Worm (Caenorhabditis elegans) whole organism, L1 larva: ENCODE measurements around the gene M110.7.
A peak's percentile ranks its signal among the peaks of the same experiment; 100 is the strongest.

ENCODE experiments used
- C16A3.4 ChIP-seq: fragments of 150-350 bp; optimal IDR thresholded peaks from 2 replicates; lab custom pipeline; 2014; ENCODE audit warnings: missing biosample characterization, missing genetic modification characterization
- C34B4.2 ChIP-seq: sonication (generic microtip); optimal IDR thresholded peaks from 2 replicates; lab custom pipeline; 2017; ENCODE audit warnings: mild to moderate bottlenecking, missing genetic modification characterization, missing compliant biosample characterization
- Y116A8C.19 ChIP-seq: sonication (generic microtip); optimal IDR thresholded peaks from 2 replicates; lab custom pipeline; 2016; ENCODE audit warnings: missing compliant biosample characterization, missing genetic modification characterization, borderline replicate concordance
- aha-1 ChIP-seq: fragments of 150-350 bp; optimal IDR thresholded peaks from 2 replicates; lab custom pipeline; 2014; ENCODE audit warnings: missing biosample characterization, missing genetic modification characterization
- alr-1 ChIP-seq: fragments of 200-800 bp; sonication (Bioruptor generic); optimal IDR thresholded peaks from 2 replicates; lab custom pipeline; 2018; ENCODE audit warnings: borderline replicate concordance, mild to moderate bottlenecking, missing genetic modification characterization, missing compliant biosample characterization
- blmp-1 ChIP-seq: fragments of 150-350 bp; optimal IDR thresholded peaks from 2 replicates; lab custom pipeline; 2014; ENCODE audit warnings: missing biosample characterization, missing genetic modification characterization
- ceh-88 ChIP-seq: fragments of 200-800 bp; sonication (Bioruptor generic); IDR thresholded peaks from 2 replicates; pipeline ENCODE4 v1.3.6; 2022; ENCODE audit warnings: missing genetic modification characterization, missing compliant biosample characterization
- ceh-90 ChIP-seq: sonication (generic microtip); optimal IDR thresholded peaks from 2 replicates; lab custom pipeline; 2016; ENCODE audit warnings: missing genetic modification characterization, missing compliant biosample characterization
- efl-1 ChIP-seq, 4 experiments: fragments of 150-350 bp; optimal IDR thresholded peaks in 3 of 4; peaks in 1 of 4; 1 replicate in 1 of 4; 2 replicates in 3 of 4; lab custom pipeline; 2014; ENCODE audit warnings: missing biosample characterization in 2 of 4, missing genetic modification characterization in 2 of 4, missing genetic modification reagents in 2 of 4
- efl-3 ChIP-seq: fragments of 200-800 bp; sonication (Bioruptor generic); optimal IDR thresholded peaks from 2 replicates; lab custom pipeline; 2018; ENCODE audit warnings: mild to moderate bottlenecking, missing genetic modification characterization, missing compliant biosample characterization
- fkh-8 ChIP-seq: sonication (generic microtip); optimal IDR thresholded peaks from 2 replicates; lab custom pipeline; 2016; ENCODE audit warnings: mild to moderate bottlenecking, missing genetic modification characterization, missing compliant biosample characterization
- fos-1 ChIP-seq: fragments of 150-350 bp; optimal IDR thresholded peaks from 2 replicates; lab custom pipeline; 2014; ENCODE audit warnings: missing biosample characterization, missing genetic modification characterization
- grh-1 ChIP-seq: fragments of 200-800 bp; sonication (Bioruptor generic); IDR thresholded peaks from 2 replicates; pipeline ENCODE4 v1.3.6; 2022; ENCODE audit warnings: missing genetic modification reagents, missing genetic modification characterization, missing compliant biosample characterization
- hlh-17 ChIP-seq: fragments of 200-800 bp; sonication (Bioruptor generic); optimal IDR thresholded peaks from 2 replicates; lab custom pipeline; 2018; ENCODE audit warnings: missing genetic modification characterization, mild to moderate bottlenecking, missing compliant biosample characterization, moderate library complexity, borderline replicate concordance
- hlh-4 ChIP-seq: sonication (generic microtip); optimal IDR thresholded peaks from 2 replicates; lab custom pipeline; 2016; ENCODE audit warnings: mild to moderate bottlenecking, missing genetic modification characterization, missing compliant biosample characterization
- irx-1 ChIP-seq: sonication (generic microtip); optimal IDR thresholded peaks from 2 replicates; lab custom pipeline; 2016; ENCODE audit warnings: missing genetic modification characterization, missing compliant biosample characterization
- lin-14 ChIP-seq: fragments of 200-800 bp; sonication (Bioruptor generic); optimal IDR thresholded peaks from 2 replicates; lab custom pipeline; 2018; ENCODE audit warnings: mild to moderate bottlenecking, missing genetic modification characterization, moderate library complexity, missing compliant biosample characterization
- lin-39 ChIP-seq: fragments of 150-350 bp; optimal IDR thresholded peaks from 2 replicates; lab custom pipeline; 2014; ENCODE audit warnings: missing biosample characterization, missing genetic modification reagents, missing genetic modification characterization
- mab-9 ChIP-seq: fragments of 200-800 bp; sonication (Bioruptor generic); IDR thresholded peaks from 2 replicates; pipeline ENCODE4 v1.3.6; 2022; ENCODE audit warnings: missing genetic modification reagents, missing genetic modification characterization, missing compliant biosample characterization
- mef-2 ChIP-seq: fragments of 150-350 bp; optimal IDR thresholded peaks from 2 replicates; lab custom pipeline; 2014; ENCODE audit warnings: missing biosample characterization, missing genetic modification characterization
- mep-1 ChIP-seq: fragments of 150-350 bp; optimal IDR thresholded peaks from 2 replicates; lab custom pipeline; 2014; ENCODE audit warnings: missing biosample characterization, missing genetic modification characterization
- nhr-19 ChIP-seq: fragments of 200-800 bp; sonication (Bioruptor generic); conservative IDR thresholded peaks from 2 replicates; pipeline ENCODE4 v1.3.6; 2022; ENCODE audit warnings: missing genetic modification characterization, missing compliant biosample characterization
- nhr-20 ChIP-seq: sonication (generic microtip); optimal IDR thresholded peaks from 2 replicates; lab custom pipeline; 2016; ENCODE audit warnings: mild to moderate bottlenecking, missing genetic modification characterization, missing compliant biosample characterization
- nhr-237 ChIP-seq: fragments of 150-350 bp; optimal IDR thresholded peaks from 2 replicates; lab custom pipeline; 2014; ENCODE audit warnings: missing biosample characterization, missing genetic modification characterization
- nhr-28 ChIP-seq: fragments of 150-350 bp; optimal IDR thresholded peaks from 2 replicates; lab custom pipeline; 2014; ENCODE audit warnings: missing biosample characterization, missing genetic modification characterization
- nhr-47 ChIP-seq: sonication (generic microtip); optimal IDR thresholded peaks from 2 replicates; lab custom pipeline; 2016; ENCODE audit warnings: mild to moderate bottlenecking, missing genetic modification characterization, moderate library complexity, missing compliant biosample characterization
- nhr-76 ChIP-seq: sonication (generic microtip); optimal IDR thresholded peaks from 2 replicates; lab custom pipeline; 2017; ENCODE audit warnings: missing biosample characterization, missing genetic modification characterization
- nhr-84 ChIP-seq: sonication (generic microtip); optimal IDR thresholded peaks from 2 replicates; lab custom pipeline; 2017; ENCODE audit warnings: missing biosample characterization, missing genetic modification characterization
- nhr-85 ChIP-seq: sonication (generic microtip); peaks from one replicate; lab custom pipeline; 2016; ENCODE audit warnings: missing genetic modification characterization, inconsistent platforms, missing compliant biosample characterization
- pag-3 ChIP-seq: sonication (generic microtip); optimal IDR thresholded peaks from 2 replicates; lab custom pipeline; 2017; ENCODE audit warnings: missing genetic modification characterization, mild to moderate bottlenecking, missing compliant biosample characterization, antibody characterized with exemption, borderline replicate concordance; ENCODE audit not compliant: insufficient read depth
- pqm-1 ChIP-seq: sonication (generic microtip); optimal IDR thresholded peaks from 3 replicates; lab custom pipeline; 2017; ENCODE audit warnings: missing biosample characterization, missing genetic modification characterization
- snu-23 ChIP-seq: sonication (generic microtip); optimal IDR thresholded peaks from 2 replicates; lab custom pipeline; 2016; ENCODE audit warnings: missing genetic modification characterization, missing compliant biosample characterization
- sox-4 ChIP-seq: sonication (generic microtip); optimal IDR thresholded peaks from 2 replicates; lab custom pipeline; 2016; ENCODE audit warnings: missing genetic modification characterization, missing compliant biosample characterization
- sptf-1 ChIP-seq: fragments of 150-350 bp; optimal IDR thresholded peaks from 2 replicates; lab custom pipeline; 2014; ENCODE audit warnings: missing biosample characterization, missing genetic modification characterization
- swsn-7 ChIP-seq: sonication (generic microtip); optimal IDR thresholded peaks from 2 replicates; lab custom pipeline; 2016; ENCODE audit warnings: missing genetic modification characterization, missing compliant biosample characterization
- tbx-2 ChIP-seq: sonication (generic microtip); optimal IDR thresholded peaks from 2 replicates; lab custom pipeline; 2016; ENCODE audit warnings: missing genetic modification characterization, missing compliant biosample characterization
- unc-62 ChIP-seq: fragments of 150-350 bp; optimal IDR thresholded peaks from 2 replicates; lab custom pipeline; 2014; ENCODE audit warnings: missing biosample characterization, missing genetic modification reagents, missing genetic modification characterization
- unc-98 ChIP-seq: fragments of 200-800 bp; sonication (Bioruptor generic); IDR thresholded peaks from 2 replicates; pipeline ENCODE4 v1.3.6; 2022; ENCODE audit warnings: missing genetic modification characterization, missing compliant biosample characterization
- xbp-1 ChIP-seq: sonication (generic microtip); optimal IDR thresholded peaks from 2 replicates; lab custom pipeline; 2016; ENCODE audit warnings: missing genetic modification characterization, missing compliant biosample characterization
- zag-1 ChIP-seq: fragments of 150-350 bp; optimal IDR thresholded peaks from 2 replicates; lab custom pipeline; 2014; ENCODE audit warnings: missing biosample characterization, missing genetic modification characterization
- zip-4 ChIP-seq: fragments of 200-800 bp; sonication (Bioruptor generic); optimal IDR thresholded peaks from 2 replicates; lab custom pipeline; 2018; ENCODE audit warnings: mild to moderate bottlenecking, missing genetic modification characterization, moderate library complexity, missing compliant biosample characterization
- ztf-11 ChIP-seq, 2 experiments: sonication (generic microtip); optimal IDR thresholded peaks; 2 replicates each; lab custom pipeline; 2016 to 2017; ENCODE audit warnings: missing genetic modification characterization in 2 of 2, missing biosample characterization in 1 of 2, missing compliant biosample characterization in 1 of 2

Gene M110.7

ce11 chrII:8216433-8216832 lies 16.2 kb upstream of the M110.7 start, which contains the start of gene M110.3 (continued):
- TF ChIP-seq zip-4 (GFP tag; lab: Kevin White, UChicago), result peak; percentile 47
- peak; percentile 71 for TF ChIP-seq pag-3 (tag; lab: Kevin White, UChicago)
- no peak for TF ChIP-seq ceh-88
- no peak for TF ChIP-seq Y116A8C.19 (tag; lab: Kevin White, UChicago)
- no peak for TF ChIP-seq fos-1 (tag; lab: Kevin White, UChicago)
- TF ChIP-seq tbx-2 (tag; lab: Kevin White, UChicago), result peak; percentile 28
- TF ChIP-seq snu-23 (GFP tag; lab: Kevin White, UChicago), result peak; percentile 64
- no peak for TF ChIP-seq efl-3 (GFP tag; lab: Kevin White, UChicago)
- TF ChIP-seq nhr-20, result peak; percentile 27
- TF ChIP-seq nhr-19, result no peak
- TF ChIP-seq unc-98 (GFP tag; lab: Robert Waterston, UW), result no peak
- TF ChIP-seq nhr-47 (tag; lab: Kevin White, UChicago), result peak; percentile 50
- no peak for TF ChIP-seq zag-1 (tag; lab: Kevin White, UChicago)
- TF ChIP-seq nhr-76 (tag; lab: Kevin White, UChicago), result no peak
- TF ChIP-seq grh-1, result no peak

- TF ChIP-seq grh-1, result no peak
- no peak for TF ChIP-seq nhr-19
- TF ChIP-seq sptf-1 (tag; lab: Kevin White, UChicago), result no peak
- no peak for TF ChIP-seq zag-1 (tag; lab: Kevin White, UChicago)
- TF ChIP-seq nhr-237 (tag; lab: Kevin White, UChicago), result no peak
- no peak for TF ChIP-seq aha-1 (tag; lab: Kevin White, UChicago)
Observed at ce11 chrII:8216922-8217321, 15.7 kb upstream of the M110.7 start, which contains the start of gene ifg-1. TSS of gene ifg-1 (plus strand) at chrII:8217222.

ce11 chrII:8218266-8218665 lies 14.3 kb upstream of the M110.7 start:
- TF ChIP-seq aha-1 (tag; lab: Kevin White, UChicago) (no peak), mef-2 (tag; lab: Kevin White, UChicago) (no peak), hlh-4 (no peak), nhr-237 (tag; lab: Kevin White, UChicago) (no peak), grh-1 (no peak), nhr-76 (tag; lab: Kevin White, UChicago) (no peak), ztf-11 (tag; optimal IDR thresholded peaks at IDR 0.05; lab: Kevin White, UChicago) (no peak), C34B4.2 (no peak), pag-3 (tag; lab: Kevin White, UChicago) (no peak), unc-62 (GFP tag; lab: Kevin White, UChicago) (no peak), efl-1 (optimal IDR thresholded peaks at IDR 0.05; lab: Kevin White, UChicago) (no peak), efl-1 (GFP tag; optimal IDR thresholded peaks at IDR 0.05 in 1 of 2; lab: Kevin White, UChicago) (no peak), zag-1 (tag; lab: Kevin White, UChicago) (no peak), nhr-19 (no peak), sox-4 (tag; lab: Kevin White, UChicago) (no peak), blmp-1 (no peak), mep-1 (tag; lab: Kevin White, UChicago) (no peak), hlh-17 (GFP tag; lab: Kevin White, UChicago) (no peak), irx-1 (tag; lab: Kevin White, UChicago) (no peak), lin-14 (no peak)

- no peak for TF ChIP-seq xbp-1 (tag; lab: Kevin White, UChicago)
- no peak for TF ChIP-seq nhr-28 (tag; lab: Kevin White, UChicago)
- TF ChIP-seq zag-1 (tag; lab: Kevin White, UChicago), result no peak
- no peak for TF ChIP-seq lin-39 (tag; lab: Kevin White, UChicago)
- TF ChIP-seq aha-1 (tag; lab: Kevin White, UChicago), result no peak
- no peak for TF ChIP-seq irx-1 (tag; lab: Kevin White, UChicago)
- TF ChIP-seq ceh-90 (tag; lab: Kevin White, UChicago), result no peak
- TF ChIP-seq fkh-8 (tag; lab: Kevin White, UChicago), result no peak
- no peak for TF ChIP-seq mab-9
- TF ChIP-seq alr-1 (tag; lab: Kevin White, UChicago), result no peak
- no peak for TF ChIP-seq nhr-85
- TF ChIP-seq nhr-84, result no peak
- TF ChIP-seq C16A3.4 (tag; lab: Kevin White, UChicago), result no peak
- no peak for TF ChIP-seq swsn-7 (tag; lab: Kevin White, UChicago)
- no peak for TF ChIP-seq pqm-1 (tag; lab: Kevin White, UChicago)
Observed at ce11 chrII:8220267-8220666, 12.3 kb upstream of the M110.7 start.
